Fruit fly (Drosophila melanogaster): ENCODE measurements around the gene rsh.

The rsh gene

dm6 chrX:13127973-13128749 is 139.7 kb downstream of the rsh start (continued):
- TF ChIP-seq gem (tag; optimal IDR thresholded peaks at IDR 0.05) = peak; percentile 52
- TF ChIP-seq sob (GFP tag; IDR thresholded peaks at IDR 0.05) = no peak
- no peak for TF ChIP-seq eve (GFP tag; optimal IDR thresholded peaks at IDR 0.05)
- no peak for TF ChIP-seq ken (GFP tag; IDR thresholded peaks at IDR 0.05)
- no peak for TF ChIP-seq CG11723 (GFP tag; optimal IDR thresholded peaks at IDR 0.05)
- no peak for TF ChIP-seq pita (GFP tag; optimal IDR thresholded peaks at IDR 0.05)
- TF ChIP-seq Nf-YA (GFP tag; IDR thresholded peaks at IDR 0.05) = no peak
- no peak for TF ChIP-seq CG31388 (GFP tag; optimal IDR thresholded peaks at IDR 0.05)
- TF ChIP-seq HmgD (GFP tag; optimal IDR thresholded peaks at IDR 0.05) = no peak
- TF ChIP-seq CG18262 (tag; optimal IDR thresholded peaks at IDR 0.05) = peak; percentile 7
- peak; percentile 33 for TF ChIP-seq Sox100B (GFP tag; optimal IDR thresholded peaks at IDR 0.05)
- no peak for TF ChIP-seq Dek (tag; optimal IDR thresholded peaks at IDR 0.05)
- TF ChIP-seq sna (GFP tag; IDR thresholded peaks at IDR 0.05; ENCODE audit: partially characterized antibody) = no peak
- no peak for TF ChIP-seq CG1603 (tag; optimal IDR thresholded peaks at IDR 0.05)
- no peak for TF ChIP-seq CG12071 (GFP tag; optimal IDR thresholded peaks at IDR 0.05)
- no peak for TF ChIP-seq CG30020 (tag; optimal IDR thresholded peaks at IDR 0.05)
- no peak for TF ChIP-seq emc (GFP tag; optimal IDR thresholded peaks at IDR 0.05)
- no peak for TF ChIP-seq pan (optimal IDR thresholded peaks at IDR 0.05)
- peak in 1 of 2 experiments; percentile 30 for TF ChIP-seq pan (GFP tag; optimal IDR thresholded peaks at IDR 0.05 in 1 of 2, IDR thresholded peaks at IDR 0.05 in 1 of 2)
- peak; percentile 22 for TF ChIP-seq cato (GFP tag; optimal IDR thresholded peaks at IDR 0.05; ENCODE audit: borderline replicate concordance)
- TF ChIP-seq mam (GFP tag; optimal IDR thresholded peaks at IDR 0.05) = no peak
- TF ChIP-seq CG43689 (GFP tag; IDR thresholded peaks at IDR 0.05) = no peak
- no peak for TF ChIP-seq Sry-δ (GFP tag; optimal IDR thresholded peaks at IDR 0.05)
- TF ChIP-seq lmd (GFP tag; IDR thresholded peaks at IDR 0.05) = peak; percentile 54
- peak; percentile 38; the same call in 1 of the 2 replicates for TF ChIP-seq sisA (GFP tag; IDR thresholded peaks at IDR 0.05)
- no peak for TF ChIP-seq CG17912 (GFP tag; optimal IDR thresholded peaks at IDR 0.05)
- peak; percentile 40 for TF ChIP-seq jumu (GFP tag; optimal IDR thresholded peaks at IDR 0.05)
- no peak for TF ChIP-seq CG12659 (GFP tag; optimal IDR thresholded peaks at IDR 0.05)
- no peak for TF ChIP-seq Fer3 (tag; optimal IDR thresholded peaks at IDR 0.05)
- no peak for TF ChIP-seq sim (GFP tag; IDR thresholded peaks at IDR 0.05)
- TF ChIP-seq CG2129 (GFP tag; IDR thresholded peaks at IDR 0.05; ENCODE audit: partially characterized antibody) = no peak
- TF ChIP-seq CG6654 (GFP tag; optimal IDR thresholded peaks at IDR 0.05) = no peak
- 0 out of 2 replicates have a peak, but pooled peaks have one; percentile 23 for TF ChIP-seq ranshi (GFP tag; IDR thresholded peaks at IDR 0.05)
- no peak for TF ChIP-seq repo (GFP tag; optimal IDR thresholded peaks at IDR 0.05)
- TF ChIP-seq prd (optimal IDR thresholded peaks at IDR 0.05) = no peak
- peak; percentile 43; the same call in 1 of the 3 replicates for TF ChIP-seq prd (GFP tag; IDR thresholded peaks at IDR 0.05)
- peak; percentile 53 for TF ChIP-seq Xbp1 (GFP tag; optimal IDR thresholded peaks at IDR 0.05)
- TF ChIP-seq az2 (GFP tag; optimal IDR thresholded peaks at IDR 0.05) = peak; percentile 68
- peak; percentile 19 for TF ChIP-seq bab2 (GFP tag; optimal IDR thresholded peaks at IDR 0.05)
- TF ChIP-seq h (optimal IDR thresholded peaks at IDR 0.05) = no peak
- TF ChIP-seq CG5245 (GFP tag; optimal IDR thresholded peaks at IDR 0.05) = peak; percentile 12
- TF ChIP-seq ase (GFP tag; IDR thresholded peaks at IDR 0.05) = peak; percentile 46; the same call in 1 of the 3 replicates
- TF ChIP-seq Usf (GFP tag; optimal IDR thresholded peaks at IDR 0.05) = no peak
- no peak for TF ChIP-seq Ets97D (GFP tag; optimal IDR thresholded peaks at IDR 0.05)
- peak; percentile 45; the same call in 1 of the 3 replicates for TF ChIP-seq otp (GFP tag; IDR thresholded peaks at IDR 0.05)
- TF ChIP-seq BtbVII (GFP tag; optimal IDR thresholded peaks at IDR 0.05) = no peak
- no peak for TF ChIP-seq Deaf1 (tag; optimal IDR thresholded peaks at IDR 0.05)
- no peak for TF ChIP-seq pfk (GFP tag; optimal IDR thresholded peaks at IDR 0.05)
- TF ChIP-seq trh (GFP tag; optimal IDR thresholded peaks at IDR 0.05) = no peak
- no peak for TF ChIP-seq exex (tag; optimal IDR thresholded peaks at IDR 0.05)
- no peak for TF ChIP-seq CG18764 (GFP tag; optimal IDR thresholded peaks at IDR 0.05)
